Worm (Caenorhabditis elegans) whole organism, late embryonic: ENCODE measurements around the gene Y26E6A.2.

Source experiments
- C08G9.2 ChIP-seq: sonication (generic microtip); optimal IDR thresholded peaks from 2 replicates; lab custom pipeline; 2016; ENCODE audit warnings: mild to moderate bottlenecking, missing genetic modification characterization, moderate library complexity, missing compliant biosample characterization
- C38D4.7 ChIP-seq: fragments of 200-800 bp; sonication (Bioruptor generic); optimal IDR thresholded peaks from 2 replicates; lab custom pipeline; 2018; ENCODE audit warnings: mild to moderate bottlenecking, missing genetic modification characterization, moderate library complexity, missing compliant biosample characterization
- F13H6.1 ChIP-seq: sonication (generic microtip); optimal IDR thresholded peaks from 2 replicates; lab custom pipeline; 2016; ENCODE audit warnings: missing genetic modification characterization, missing compliant biosample characterization
- K09A11.1 ChIP-seq: sonication (generic microtip); optimal IDR thresholded peaks from 2 replicates; lab custom pipeline; 2017; ENCODE audit warnings: antibody characterized with exemption, mild to moderate bottlenecking, missing genetic modification characterization, missing compliant biosample characterization; ENCODE audit not compliant: insufficient read depth
- T23F11.4 ChIP-seq: fragments of 200-800 bp; sonication (Bioruptor generic); optimal IDR thresholded peaks from 2 replicates; lab custom pipeline; 2018; ENCODE audit warnings: mild to moderate bottlenecking, missing genetic modification characterization, missing compliant biosample characterization
- ahr-1 ChIP-seq: sonication (generic microtip); optimal IDR thresholded peaks from 2 replicates; lab custom pipeline; 2016; ENCODE audit warnings: missing genetic modification characterization, missing compliant biosample characterization
- ceh-18 ChIP-seq: sonication (generic microtip); optimal IDR thresholded peaks from 2 replicates; lab custom pipeline; 2016; ENCODE audit warnings: missing genetic modification characterization, missing compliant biosample characterization
- ceh-19 ChIP-seq: fragments of 200-800 bp; sonication (Bioruptor generic); optimal IDR thresholded peaks from 2 replicates; lab custom pipeline; 2018; ENCODE audit warnings: mild to moderate bottlenecking, missing genetic modification characterization, missing compliant biosample characterization
- ceh-2 ChIP-seq: sonication (generic microtip); optimal IDR thresholded peaks from 2 replicates; lab custom pipeline; 2016; ENCODE audit warnings: missing genotype, missing genetic modification characterization, missing compliant biosample characterization
- ceh-22 ChIP-seq: sonication (generic microtip); optimal IDR thresholded peaks from 2 replicates; lab custom pipeline; 2017; ENCODE audit warnings: missing biosample characterization, missing genetic modification characterization
- ceh-31 ChIP-seq: sonication (generic microtip); optimal IDR thresholded peaks from 2 replicates; lab custom pipeline; 2016; ENCODE audit warnings: missing genetic modification characterization, missing compliant biosample characterization
- ceh-45 ChIP-seq: fragments of 200-800 bp; sonication (Bioruptor generic); IDR thresholded peaks from 2 replicates; pipeline ENCODE4 v1.3.6; 2022; ENCODE audit warnings: missing genetic modification reagents, missing genetic modification characterization, missing compliant biosample characterization
- ceh-6 ChIP-seq: fragments of 200-800 bp; sonication (Bioruptor generic); optimal IDR thresholded peaks from 2 replicates; lab custom pipeline; 2018; ENCODE audit warnings: mild to moderate bottlenecking, missing genetic modification characterization, missing compliant biosample characterization
- che-1 ChIP-seq: sonication (generic microtip); optimal IDR thresholded peaks from 2 replicates; lab custom pipeline; 2016; ENCODE audit warnings: mild to moderate bottlenecking, missing genetic modification characterization, missing compliant biosample characterization
- elt-4 ChIP-seq: sonication (generic microtip); optimal IDR thresholded peaks from 2 replicates; lab custom pipeline; 2016; ENCODE audit warnings: missing genetic modification characterization, missing compliant biosample characterization
- hlh-13 ChIP-seq: fragments of 200-800 bp; sonication (Bioruptor generic); optimal IDR thresholded peaks from 2 replicates; lab custom pipeline; 2018; ENCODE audit warnings: mild to moderate bottlenecking, missing genetic modification characterization, missing compliant biosample characterization
- hlh-15 ChIP-seq: sonication (generic microtip); optimal IDR thresholded peaks from 2 replicates; lab custom pipeline; 2016; ENCODE audit warnings: missing genetic modification characterization, missing compliant biosample characterization
- hlh-30 ChIP-seq: sonication (generic microtip); optimal IDR thresholded peaks from 2 replicates; lab custom pipeline; 2017; ENCODE audit warnings: antibody characterized with exemption, missing genetic modification characterization, missing compliant biosample characterization; ENCODE audit not compliant: insufficient read depth
- lim-6 ChIP-seq: sonication (generic microtip); optimal IDR thresholded peaks from 2 replicates; lab custom pipeline; 2016; ENCODE audit warnings: missing genetic modification characterization, missing compliant biosample characterization
- lin-11 ChIP-seq: fragments of 200-800 bp; sonication (Bioruptor generic); optimal IDR thresholded peaks from 2 replicates; lab custom pipeline; 2018; ENCODE audit warnings: mild to moderate bottlenecking, missing genetic modification characterization, missing compliant biosample characterization
- nfya-1 ChIP-seq: sonication (generic microtip); optimal IDR thresholded peaks from 2 replicates; lab custom pipeline; 2017; ENCODE audit warnings: missing genetic modification characterization, mild to moderate bottlenecking, missing compliant biosample characterization, antibody characterized with exemption, moderate library complexity
- nhr-11 ChIP-seq: fragments of 150-350 bp; optimal IDR thresholded peaks from 2 replicates; lab custom pipeline; 2014; ENCODE audit warnings: missing biosample characterization, missing genetic modification characterization
- nhr-232 ChIP-seq: sonication (generic microtip); optimal IDR thresholded peaks from 2 replicates; lab custom pipeline; 2016; ENCODE audit warnings: missing genetic modification characterization, missing compliant biosample characterization
- odd-2 ChIP-seq: sonication (generic microtip); optimal IDR thresholded peaks from 2 replicates; lab custom pipeline; 2017; ENCODE audit warnings: antibody characterized with exemption, mild to moderate bottlenecking, missing genetic modification characterization, missing compliant biosample characterization
- pag-3 ChIP-seq: sonication (generic microtip); optimal IDR thresholded peaks from 2 replicates; lab custom pipeline; 2016; ENCODE audit warnings: missing compliant biosample characterization, missing genetic modification characterization, borderline replicate concordance
- pax-1 ChIP-seq: fragments of 150-350 bp; optimal IDR thresholded peaks from 2 replicates; lab custom pipeline; 2014; ENCODE audit warnings: missing biosample characterization, missing genetic modification characterization
- pha-2 ChIP-seq: sonication (generic microtip); optimal IDR thresholded peaks from 2 replicates; lab custom pipeline; 2017; ENCODE audit warnings: mild to moderate bottlenecking, missing genetic modification characterization, missing compliant biosample characterization
- pha-4 ChIP-seq: fragments of 150-350 bp; optimal IDR thresholded peaks from 2 replicates; lab custom pipeline; 2018; ENCODE audit warnings: missing biosample characterization, missing genetic modification reagents, missing genetic modification characterization
- rnt-1 ChIP-seq: sonication (generic microtip); optimal IDR thresholded peaks from 2 replicates; lab custom pipeline; 2016; ENCODE audit warnings: missing genetic modification characterization, missing compliant biosample characterization
- sdc-2 ChIP-seq: sonication (generic microtip); optimal IDR thresholded peaks from 2 replicates; lab custom pipeline; 2016; ENCODE audit warnings: missing genotype, missing genetic modification characterization, missing compliant biosample characterization
- sox-2 ChIP-seq: fragments of 200-800 bp; sonication (Bioruptor generic); IDR thresholded peaks from 2 replicates; pipeline ENCODE4 v1.3.6; 2022; ENCODE audit warnings: missing genetic modification reagents, missing genetic modification characterization, missing compliant biosample characterization
- tbx-2 ChIP-seq: sonication (generic microtip); optimal IDR thresholded peaks from 2 replicates; lab custom pipeline; 2016; ENCODE audit warnings: missing genetic modification characterization, missing compliant biosample characterization
- tbx-7 ChIP-seq: sonication (generic microtip); optimal IDR thresholded peaks from 2 replicates; lab custom pipeline; 2016; ENCODE audit warnings: missing genotype, missing genetic modification characterization, missing compliant biosample characterization
- ttx-3 ChIP-seq: sonication (generic microtip); optimal IDR thresholded peaks from 2 replicates; lab custom pipeline; 2016; ENCODE audit warnings: missing genetic modification reagents, missing genetic modification characterization, missing compliant biosample characterization
- unc-3 ChIP-seq, 2 experiments: fragments of 200-800 bp in 1 of 2; sonication (Bioruptor generic) in 1 of 2; sonication (generic microtip) in 1 of 2; conservative IDR thresholded peaks in 1 of 2; optimal IDR thresholded peaks in 1 of 2; 2 replicates each; pipeline versions ENCODE4 v1.3.6 to Lab custom; 2016 to 2022; ENCODE audit warnings: missing compliant biosample characterization in 2 of 2, missing genetic modification characterization in 2 of 2, missing genetic modification reagents in 1 of 2
- unc-42 ChIP-seq: sonication (generic microtip); optimal IDR thresholded peaks from 2 replicates; lab custom pipeline; 2016; ENCODE audit warnings: missing genotype, missing genetic modification characterization, missing compliant biosample characterization
- unc-86 ChIP-seq: sonication (generic microtip); optimal IDR thresholded peaks from 2 replicates; lab custom pipeline; 2016; ENCODE audit warnings: missing genetic modification characterization, missing compliant biosample characterization
- zip-5 ChIP-seq: sonication (generic microtip); optimal IDR thresholded peaks from 2 replicates; lab custom pipeline; 2016; ENCODE audit warnings: missing genetic modification characterization, missing compliant biosample characterization

The Y26E6A.2 gene

ce11 chrX:13914289-13914688, at the start of gene Y26E6A.2:
Gene Y26E6A.2, minus strand, starts transcription at chrX:13914389.
- TF ChIP-seq K09A11.1 (tag; lab: Kevin White, UChicago), result no peak
- no peak for TF ChIP-seq hlh-13 (GFP tag; lab: Kevin White, UChicago)
- no peak for TF ChIP-seq tbx-7 (tag; lab: Kevin White, UChicago)
- no peak for TF ChIP-seq odd-2 (tag; lab: Kevin White, UChicago)
- no peak for TF ChIP-seq elt-4
- TF ChIP-seq zip-5 (tag; lab: Kevin White, UChicago), result no peak
- TF ChIP-seq ceh-2, result no peak
- no peak for TF ChIP-seq pha-2
- TF ChIP-seq hlh-15 (tag; lab: Kevin White, UChicago), result no peak
- no peak for TF ChIP-seq ahr-1 (tag; lab: Kevin White, UChicago)
- no peak for TF ChIP-seq ceh-18
- TF ChIP-seq ceh-6 (GFP tag; lab: Kevin White, UChicago), result no peak
- TF ChIP-seq C08G9.2 (tag; lab: Kevin White, UChicago), result no peak
- no peak for TF ChIP-seq nhr-232
- TF ChIP-seq hlh-30 (tag; lab: Kevin White, UChicago), result no peak
- TF ChIP-seq T23F11.4 (GFP tag; lab: Kevin White, UChicago), result no peak

DNA sequence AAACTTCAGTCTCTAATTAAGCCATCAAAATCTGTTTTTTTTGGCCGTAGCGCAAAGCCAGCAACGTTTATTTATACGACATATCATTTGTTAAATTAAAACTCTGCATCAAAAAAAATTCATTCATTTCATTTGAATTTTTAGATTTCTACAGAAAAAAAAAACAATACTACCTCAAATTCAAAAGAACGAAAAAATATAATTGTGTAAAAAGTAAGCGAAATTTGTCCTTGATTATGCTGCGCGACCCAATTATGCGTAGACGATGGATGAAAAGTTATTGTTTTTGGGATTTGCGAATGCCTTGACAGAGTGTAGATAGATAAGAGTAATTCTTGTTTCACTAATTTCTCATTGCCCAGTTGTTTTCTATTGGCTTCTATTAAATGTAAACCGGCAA, 49.0 kb upstream of the Y26E6A.2 start, which contains the start of gene F48F7.3:
TSS of gene F48F7.3 (plus strand) at position 301 of the 400 bp plus-strand sequence.
- no peak for TF ChIP-seq ceh-19
- no peak for TF ChIP-seq hlh-15 (tag; lab: Kevin White, UChicago)
- no peak for TF ChIP-seq ceh-31 (tag; lab: Kevin White, UChicago)
- no peak for TF ChIP-seq nhr-11
- TF ChIP-seq sdc-2 (tag; lab: Kevin White, UChicago), result no peak
- no peak for TF ChIP-seq lim-6 (tag; lab: Kevin White, UChicago)
- no peak for TF ChIP-seq C08G9.2 (tag; lab: Kevin White, UChicago)
- TF ChIP-seq ttx-3 (tag; lab: Kevin White, UChicago), result no peak
- TF ChIP-seq sox-2 (GFP tag; lab: Robert Waterston, UW), result no peak
- TF ChIP-seq lin-11 (tag; lab: Kevin White, UChicago), result no peak
- no peak for TF ChIP-seq C38D4.7 (GFP tag; lab: Kevin White, UChicago)
- no peak for TF ChIP-seq pha-4 (tag; lab: Kevin White, UChicago)
- TF ChIP-seq F13H6.1, result no peak
- no peak for TF ChIP-seq pha-2
- no peak for TF ChIP-seq rnt-1 (tag; lab: Kevin White, UChicago)
- TF ChIP-seq, all 69 proteins: peak for 0

ce11 chrX:13959849-13960248, 45.7 kb upstream of the Y26E6A.2 start, which contains the start of gene syx-2:
Gene syx-2, plus strand, starts transcription at chrX:13960149.
- TF ChIP-seq unc-42 (tag; lab: Kevin White, UChicago), result no peak
- no peak for TF ChIP-seq ahr-1 (tag; lab: Kevin White, UChicago)
- no peak for TF ChIP-seq zip-5 (tag; lab: Kevin White, UChicago)
- no peak for TF ChIP-seq nfya-1 (tag; lab: Kevin White, UChicago)
- no peak for TF ChIP-seq che-1 (tag; lab: Kevin White, UChicago)
- no peak for TF ChIP-seq unc-3 (GFP tag; conservative IDR thresholded peaks at IDR 0.05; lab: Robert Waterston, UW)
- TF ChIP-seq unc-3 (tag; optimal IDR thresholded peaks at IDR 0.05; lab: Kevin White, UChicago), result no peak
- no peak for TF ChIP-seq tbx-2 (tag; lab: Kevin White, UChicago)
- no peak for TF ChIP-seq pha-4 (tag; lab: Kevin White, UChicago)
- TF ChIP-seq pag-3 (tag; lab: Kevin White, UChicago), result no peak
- no peak for TF ChIP-seq hlh-15 (tag; lab: Kevin White, UChicago)
- TF ChIP-seq, all 69 proteins: peak for 0

DNA sequence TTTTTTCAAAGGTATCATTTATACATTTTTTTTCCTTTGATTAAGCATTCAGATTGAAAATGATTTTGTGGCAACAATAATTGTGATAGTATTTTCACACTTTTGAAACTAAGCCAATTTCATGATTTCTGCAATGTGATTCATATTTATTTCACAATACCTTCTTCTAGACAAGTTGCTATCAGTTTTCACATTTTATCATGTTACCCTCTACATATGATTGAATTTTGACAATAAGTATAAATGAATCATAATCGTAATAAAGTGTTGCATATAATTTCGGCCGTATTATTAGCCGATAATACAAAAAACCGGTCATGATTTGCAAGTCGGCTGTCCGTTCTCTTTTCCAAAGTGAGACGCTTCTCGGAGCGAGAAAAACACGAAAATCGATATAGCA, 45.2 kb upstream of the Y26E6A.2 start:
- TF ChIP-seq hlh-30 (tag; lab: Kevin White, UChicago) (no peak), T23F11.4 (GFP tag; lab: Kevin White, UChicago) (no peak), pax-1 (no peak), nhr-11 (no peak), unc-86 (no peak), ttx-3 (tag; lab: Kevin White, UChicago) (no peak), F13H6.1 (no peak), ceh-22 (no peak), elt-4 (no peak), ceh-31 (tag; lab: Kevin White, UChicago) (no peak), ceh-45 (GFP tag; lab: Robert Waterston, UW) (no peak)
